Worm (Caenorhabditis elegans) whole organism, L3 larva: Measurements from ENCODE around the gene srw-53.

ENCODE experiments used
- R02D3.7 ChIP-seq: fragments of 150-350 bp; optimal IDR thresholded peaks from 2 replicates; lab custom pipeline; 2014; ENCODE audit warnings: missing biosample characterization, missing genetic modification characterization
- ZK546.5 ChIP-seq: sonication (generic microtip); optimal IDR thresholded peaks from 2 replicates; lab custom pipeline; 2017; ENCODE audit warnings: missing biosample characterization, missing genetic modification characterization
- aly-2 ChIP-seq: fragments of 150-350 bp; optimal IDR thresholded peaks from 2 replicates; lab custom pipeline; 2014; ENCODE audit warnings: missing biosample characterization, missing genetic modification characterization
- ama-1 ChIP-seq: fragments of 150-350 bp; optimal IDR thresholded peaks from 2 replicates; lab custom pipeline; 2018
- ceh-16 ChIP-seq: sonication (generic microtip); optimal IDR thresholded peaks from 2 replicates; lab custom pipeline; 2017; ENCODE audit warnings: missing biosample characterization, missing genetic modification characterization
- ceh-28 ChIP-seq: fragments of 150-350 bp; optimal IDR thresholded peaks from 2 replicates; lab custom pipeline; 2014; ENCODE audit warnings: missing biosample characterization, missing genetic modification reagents, missing genetic modification characterization
- ceh-82 ChIP-seq: fragments of 150-350 bp; optimal IDR thresholded peaks from 2 replicates; lab custom pipeline; 2014; ENCODE audit warnings: missing biosample characterization, missing genetic modification characterization
- ceh-9 ChIP-seq: sonication (generic microtip); optimal IDR thresholded peaks from 2 replicates; lab custom pipeline; 2018; ENCODE audit warnings: missing biosample characterization, missing genetic modification characterization
- daf-12 ChIP-seq: fragments of 150-350 bp; optimal IDR thresholded peaks from 2 replicates; lab custom pipeline; 2014; ENCODE audit warnings: missing biosample characterization, missing genetic modification reagents, missing genetic modification characterization
- egl-27 ChIP-seq: sonication (generic microtip); optimal IDR thresholded peaks from 4 replicates; lab custom pipeline; 2017; ENCODE audit warnings: missing biosample characterization, missing genetic modification reagents, missing genetic modification characterization
- elt-1 ChIP-seq: fragments of 150-350 bp; optimal IDR thresholded peaks from 2 replicates; lab custom pipeline; 2014; ENCODE audit warnings: missing biosample characterization, missing genetic modification characterization
- elt-2 ChIP-seq: sonication (generic microtip); optimal IDR thresholded peaks from 2 replicates; lab custom pipeline; 2016; ENCODE audit warnings: missing genetic modification reagents, mild to moderate bottlenecking, missing genetic modification characterization, missing compliant biosample characterization
- eor-1 ChIP-seq, 2 experiments: fragments of 150-350 bp; optimal IDR thresholded peaks; 2 replicates each; lab custom pipeline; 2014 to 2018; ENCODE audit warnings: missing biosample characterization in 2 of 2, missing genetic modification characterization in 2 of 2
- hmg-11 ChIP-seq: sonication (generic microtip); optimal IDR thresholded peaks from 2 replicates; lab custom pipeline; 2016; ENCODE audit warnings: missing genetic modification characterization, missing compliant biosample characterization
- lin-15B ChIP-seq: fragments of 150-350 bp; optimal IDR thresholded peaks from 2 replicates; lab custom pipeline; 2014; ENCODE audit warnings: missing biosample characterization, missing genetic modification characterization
- lin-39 ChIP-seq: fragments of 150-350 bp; optimal IDR thresholded peaks from 2 replicates; lab custom pipeline; 2018; ENCODE audit warnings: missing biosample characterization, missing genetic modification reagents, missing genetic modification characterization
- lsy-12 ChIP-seq: sonication (generic microtip); optimal IDR thresholded peaks from 2 replicates; lab custom pipeline; 2016; ENCODE audit warnings: mild to moderate bottlenecking, missing genetic modification characterization, missing compliant biosample characterization
- mdl-1 ChIP-seq: fragments of 150-350 bp; optimal IDR thresholded peaks from 2 replicates; lab custom pipeline; 2014; ENCODE audit warnings: missing biosample characterization, missing genetic modification characterization
- nhr-11 ChIP-seq: fragments of 150-350 bp; optimal IDR thresholded peaks from 2 replicates; lab custom pipeline; 2014; ENCODE audit warnings: missing biosample characterization, missing genetic modification characterization
- nhr-23 ChIP-seq: fragments of 150-350 bp; optimal IDR thresholded peaks from 2 replicates; lab custom pipeline; 2014; ENCODE audit warnings: missing biosample characterization, missing genetic modification reagents, missing genetic modification characterization
- nhr-237 ChIP-seq: fragments of 150-350 bp; optimal IDR thresholded peaks from 2 replicates; lab custom pipeline; 2014; ENCODE audit warnings: missing biosample characterization, missing genetic modification characterization
- nhr-25 ChIP-seq: sonication (generic microtip); optimal IDR thresholded peaks from 2 replicates; lab custom pipeline; 2017; ENCODE audit warnings: missing biosample characterization, missing genetic modification characterization
- nhr-43 ChIP-seq: sonication (generic microtip); optimal IDR thresholded peaks from 2 replicates; lab custom pipeline; 2016; ENCODE audit warnings: mild to moderate bottlenecking, missing genetic modification characterization, missing compliant biosample characterization; ENCODE audit not compliant: poor library complexity, severe bottlenecking
- pqm-1 ChIP-seq: fragments of 150-350 bp; optimal IDR thresholded peaks from 2 replicates; lab custom pipeline; 2017; ENCODE audit warnings: missing biosample characterization, missing genetic modification characterization, inconsistent platforms
- sea-2 ChIP-seq: fragments of 150-350 bp; sonication (generic microtip); optimal IDR thresholded peaks from 4 replicates; lab custom pipeline; 2014; ENCODE audit warnings: missing biosample characterization, missing genetic modification reagents, missing genetic modification characterization
- skn-1 ChIP-seq: fragments of 150-350 bp; optimal IDR thresholded peaks from 2 replicates; lab custom pipeline; 2014; ENCODE audit warnings: missing biosample characterization, missing genetic modification characterization
- tbx-2 ChIP-seq: sonication (generic microtip); optimal IDR thresholded peaks from 2 replicates; lab custom pipeline; 2016; ENCODE audit warnings: mild to moderate bottlenecking, missing genetic modification characterization, missing compliant biosample characterization
- unc-39 ChIP-seq: sonication (generic microtip); optimal IDR thresholded peaks from 4 replicates; lab custom pipeline; 2017; ENCODE audit warnings: missing biosample characterization, missing genetic modification characterization
- zag-1 ChIP-seq: fragments of 150-350 bp; optimal IDR thresholded peaks from 2 replicates; lab custom pipeline; 2014; ENCODE audit warnings: missing biosample characterization, missing genetic modification characterization
- ztf-11 ChIP-seq: fragments of 150-350 bp; optimal IDR thresholded peaks from 2 replicates; lab custom pipeline; 2014; ENCODE audit warnings: missing biosample characterization, missing genetic modification characterization
- ztf-4 ChIP-seq: fragments of 150-350 bp; optimal IDR thresholded peaks from 2 replicates; lab custom pipeline; 2014; ENCODE audit warnings: missing biosample characterization, missing genetic modification characterization

Gene srw-53

ce11 chrV:15917458-15917857 is 25.8 kb upstream of the srw-53 start, which contains the start of gene F35E8.9:
Gene F35E8.9, minus strand, starts transcription at chrV:15917558.
- TF ChIP-seq aly-2 (tag; lab: Kevin White, UChicago) (no peak), zag-1 (tag; lab: Kevin White, UChicago) (no peak), R02D3.7 (no peak), ama-1 (no peak), ZK546.5 (tag; lab: Kevin White, UChicago) (no peak), ceh-16 (tag; lab: Kevin White, UChicago) (no peak), ceh-82 (tag; lab: Kevin White, UChicago) (no peak), elt-2 (tag; lab: Kevin White, UChicago) (no peak), nhr-43 (tag; lab: Kevin White, UChicago) (no peak), lsy-12 (tag; lab: Kevin White, UChicago) (no peak), egl-27 (tag; lab: Kevin White, UChicago) (no peak), daf-12 (no peak), mdl-1 (tag; lab: Kevin White, UChicago) (no peak), ztf-4 (tag; lab: Kevin White, UChicago) (no peak)

DNA sequence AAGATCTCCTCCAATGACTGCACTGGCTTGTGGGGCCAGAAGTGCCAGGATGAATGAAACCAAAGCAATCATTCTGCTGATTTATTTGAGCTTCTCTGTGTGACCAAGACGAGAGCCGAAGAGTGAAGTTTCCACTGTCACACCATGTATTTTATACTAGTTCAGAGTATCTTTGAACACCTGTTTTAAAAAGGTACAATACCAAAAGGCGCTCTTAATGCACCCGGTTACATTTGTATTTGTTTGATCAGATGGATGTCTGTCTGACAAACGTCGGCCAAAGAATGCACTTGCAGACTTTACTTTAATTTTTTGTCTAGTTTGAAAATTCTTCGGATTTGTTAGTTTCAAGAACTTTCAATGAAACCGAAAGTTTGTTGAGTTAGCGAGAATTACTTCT is 23.0 kb upstream of the srw-53 start, which contains the start of gene F35E8.10:
Gene F35E8.10 (minus strand): TSS at position 101 of the 400 bp plus-strand sequence.
- TF ChIP-seq lin-39 (tag; lab: Kevin White, UChicago) (no peak), sea-2 (GFP tag; lab: Kevin White, UChicago) (no peak), ZK546.5 (tag; lab: Kevin White, UChicago) (no peak), ama-1 (no peak), elt-1 (tag; lab: Kevin White, UChicago) (no peak), nhr-11 (tag; lab: Kevin White, UChicago) (no peak), eor-1 (tag; optimal IDR thresholded peaks at IDR 0.05; lab: Kevin White, UChicago) (no peak), ceh-16 (tag; lab: Kevin White, UChicago) (no peak), ceh-9 (tag; lab: Kevin White, UChicago) (no peak), tbx-2 (no peak), ceh-28 (no peak)

ce11 chrV:15921102-15921501 is 22.1 kb upstream of the srw-53 start, which contains the start of gene cdr-1:
Gene cdr-1, plus strand, starts transcription at chrV:15921309.
- TF ChIP-seq nhr-237 (no peak), nhr-25 (tag; lab: Kevin White, UChicago) (no peak), pqm-1 (tag; lab: Kevin White, UChicago) (peak; percentile 38), lin-15B (tag; lab: Kevin White, UChicago) (no peak), nhr-23 (tag; lab: Kevin White, UChicago) (no peak), elt-2 (tag; lab: Kevin White, UChicago) (peak; percentile 46)
- TF ChIP-seq, all 47 proteins: peak for 2

DNA sequence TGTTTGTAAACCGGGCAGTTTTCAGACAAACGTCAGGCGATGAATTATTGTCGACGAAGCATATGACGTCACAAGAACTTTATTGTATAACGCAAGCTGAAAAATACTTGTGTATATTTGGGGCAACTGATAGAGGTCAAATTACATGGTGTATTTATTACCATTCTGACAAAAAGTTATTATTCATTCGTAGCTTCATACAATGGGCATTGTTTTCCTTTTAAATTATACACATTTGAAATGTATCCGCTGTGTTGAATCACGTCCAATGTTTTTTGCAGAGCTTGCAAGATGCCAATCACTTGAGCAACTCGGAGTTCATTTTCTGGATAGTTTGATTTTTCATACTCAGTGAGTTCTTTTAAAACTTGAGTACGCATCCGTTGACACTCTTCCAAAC is 20.2 kb upstream of the srw-53 start, which contains the start of gene F35E8.13:
Gene F35E8.13 (plus strand): TSS at position 301 of the 400 bp plus-strand sequence.
- TF ChIP-seq unc-39 (tag; lab: Kevin White, UChicago), result no peak
- TF ChIP-seq ceh-16 (tag; lab: Kevin White, UChicago), result no peak
- no peak for TF ChIP-seq elt-2 (tag; lab: Kevin White, UChicago)
- TF ChIP-seq nhr-23 (tag; lab: Kevin White, UChicago), result no peak
- no peak for TF ChIP-seq ztf-11 (tag; lab: Kevin White, UChicago)
- TF ChIP-seq hmg-11 (tag; lab: Kevin White, UChicago), result no peak
- TF ChIP-seq ceh-28, result no peak

- no peak for TF ChIP-seq skn-1 (tag; lab: Kevin White, UChicago)
- peak; percentile 42 for TF ChIP-seq elt-2 (tag; lab: Kevin White, UChicago)
These were observed 18.9 kb upstream of the srw-53 start, which contains the start of gene nhr-108 for ce11 chrV:15924307-15924706. Gene nhr-108, minus strand, starts transcription at chrV:15924472.

DNA sequence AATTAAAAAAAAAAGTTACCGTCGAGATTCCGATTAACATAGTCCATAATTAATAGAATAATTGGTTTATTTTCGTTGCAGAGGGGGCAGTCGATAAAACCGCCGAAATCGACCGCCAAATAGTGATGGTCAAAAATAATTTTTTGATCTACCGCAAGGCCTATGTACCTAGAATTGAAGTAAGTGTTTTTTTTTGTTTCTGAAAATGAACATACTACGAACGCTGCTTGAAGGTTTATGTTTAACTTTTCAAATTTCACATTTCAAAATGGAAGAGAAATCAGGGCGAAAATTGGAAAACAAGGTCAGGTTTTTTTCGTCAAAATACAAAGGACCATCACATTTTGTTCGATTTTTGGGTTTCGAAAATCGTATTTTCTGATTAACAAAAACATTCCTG is 14.9 kb upstream of the srw-53 start, which contains the start of gene pzf-1:
Gene pzf-1 (minus strand): TSS at position 101 of the 400 bp plus-strand sequence.
- no peak for TF ChIP-seq ama-1
